Worm (Caenorhabditis elegans) whole organism, mixed stage, embryonic: ENCODE results near the gene madf-5.

ENCODE experiments used
- M03D4.4 ChIP-seq: sonication (generic microtip); optimal IDR thresholded peaks from 2 replicates; lab custom pipeline; 2017; ENCODE audit warnings: mild to moderate bottlenecking, missing genetic modification characterization, missing compliant biosample characterization
- bed-3 ChIP-seq: fragments of 200-800 bp; sonication (Bioruptor generic); optimal IDR thresholded peaks from 3 replicates; lab custom pipeline; 2018; ENCODE audit warnings: mild to moderate bottlenecking, missing genetic modification characterization, moderate library complexity, missing compliant biosample characterization
- blmp-1 ChIP-seq: fragments of 150-350 bp; optimal IDR thresholded peaks from 2 replicates; lab custom pipeline; 2014; ENCODE audit warnings: missing biosample characterization, missing genetic modification characterization
- ceh-39 ChIP-seq: fragments of 150-350 bp; optimal IDR thresholded peaks from 2 replicates; lab custom pipeline; 2014; ENCODE audit warnings: missing biosample characterization, missing genetic modification characterization
- ceh-43 ChIP-seq: fragments of 200-800 bp; sonication (Bioruptor generic); optimal IDR thresholded peaks from 2 replicates; lab custom pipeline; 2018; ENCODE audit warnings: mild to moderate bottlenecking, missing genetic modification characterization, moderate library complexity, missing compliant biosample characterization
- ceh-83 ChIP-seq: fragments of 200-800 bp; sonication (Bioruptor generic); optimal IDR thresholded peaks from 2 replicates; lab custom pipeline; 2018; ENCODE audit warnings: mild to moderate bottlenecking, missing genetic modification characterization, missing compliant biosample characterization
- ces-1 ChIP-seq: fragments of 150-350 bp; optimal IDR thresholded peaks from 2 replicates; lab custom pipeline; 2014; ENCODE audit warnings: missing biosample characterization, missing genetic modification reagents, missing genetic modification characterization
- cnd-1 ChIP-seq: fragments of 200-800 bp; sonication (Bioruptor generic); optimal IDR thresholded peaks from 2 replicates; lab custom pipeline; 2018; ENCODE audit warnings: mild to moderate bottlenecking, missing genetic modification characterization, missing compliant biosample characterization
- drap-1 ChIP-seq: fragments of 200-800 bp; sonication (Bioruptor generic); optimal IDR thresholded peaks from 3 replicates; lab custom pipeline; 2018; ENCODE audit warnings: mild to moderate bottlenecking, missing genetic modification characterization, missing compliant biosample characterization
- elt-1 ChIP-seq: sonication (generic microtip); optimal IDR thresholded peaks from 2 replicates; lab custom pipeline; 2017; ENCODE audit warnings: missing genetic modification characterization, mild to moderate bottlenecking, missing compliant biosample characterization, antibody characterized with exemption, moderate library complexity, borderline replicate concordance; ENCODE audit not compliant: insufficient read depth
- flh-1 ChIP-seq: fragments of 200-800 bp; sonication (Bioruptor generic); optimal IDR thresholded peaks from 2 replicates; lab custom pipeline; 2018; ENCODE audit warnings: mild to moderate bottlenecking, missing genetic modification characterization, moderate library complexity, missing compliant biosample characterization
- ham-2 ChIP-seq: fragments of 200-800 bp; sonication (Bioruptor generic); optimal IDR thresholded peaks from 2 replicates; lab custom pipeline; 2018; ENCODE audit warnings: mild to moderate bottlenecking, missing genetic modification characterization, missing compliant biosample characterization
- hlh-1 ChIP-seq: fragments of 150-350 bp; optimal IDR thresholded peaks from 2 replicates; lab custom pipeline; 2014; ENCODE audit warnings: missing biosample characterization, missing genetic modification reagents, missing genetic modification characterization
- lin-32 ChIP-seq: fragments of 200-800 bp; sonication (Bioruptor generic); optimal IDR thresholded peaks from 2 replicates; lab custom pipeline; 2018; ENCODE audit warnings: mild to moderate bottlenecking, missing genetic modification characterization, missing compliant biosample characterization
- mab-5 ChIP-seq: fragments of 150-350 bp; optimal IDR thresholded peaks from 2 replicates; lab custom pipeline; 2014; ENCODE audit warnings: missing biosample characterization, missing genetic modification characterization
- mep-1 ChIP-seq: fragments of 150-350 bp; optimal IDR thresholded peaks from 2 replicates; lab custom pipeline; 2017; ENCODE audit warnings: missing biosample characterization, missing genetic modification reagents, missing genetic modification characterization, inconsistent platforms
- mls-2 ChIP-seq: sonication (generic microtip); optimal IDR thresholded peaks from 2 replicates; lab custom pipeline; 2016; ENCODE audit warnings: mild to moderate bottlenecking, missing genetic modification characterization, moderate library complexity, missing compliant biosample characterization
- nhr-12 ChIP-seq: fragments of 150-350 bp; optimal IDR thresholded peaks from 2 replicates; lab custom pipeline; 2014; ENCODE audit warnings: missing biosample characterization, missing genetic modification characterization
- nhr-2 ChIP-seq: fragments of 150-350 bp; optimal IDR thresholded peaks from 2 replicates; lab custom pipeline; 2014; ENCODE audit warnings: missing biosample characterization, missing genetic modification characterization
- nhr-237 ChIP-seq: fragments of 150-350 bp; optimal IDR thresholded peaks from 2 replicates; lab custom pipeline; 2014; ENCODE audit warnings: missing biosample characterization, missing genetic modification characterization
- nhr-28 ChIP-seq: fragments of 150-350 bp; optimal IDR thresholded peaks from 2 replicates; lab custom pipeline; 2014; ENCODE audit warnings: missing biosample characterization, missing genetic modification characterization
- nhr-76 ChIP-seq: sonication (generic microtip); optimal IDR thresholded peaks from 2 replicates; lab custom pipeline; 2017; ENCODE audit warnings: missing biosample characterization, missing genetic modification characterization
- pha-4 ChIP-seq: fragments of 150-350 bp; optimal IDR thresholded peaks from 2 replicates; lab custom pipeline; 2018; ENCODE audit warnings: missing biosample characterization, missing genetic modification reagents, missing genetic modification characterization
- snpc-4 ChIP-seq: fragments of 150-350 bp; optimal IDR thresholded peaks from 2 replicates; lab custom pipeline; 2014; ENCODE audit warnings: missing biosample characterization, missing genetic modification characterization
- sptf-1 ChIP-seq: sonication (generic microtip); optimal IDR thresholded peaks from 2 replicates; lab custom pipeline; 2017; ENCODE audit warnings: mild to moderate bottlenecking, missing genetic modification characterization, moderate library complexity, missing compliant biosample characterization
- tbx-8 ChIP-seq: fragments of 200-800 bp; sonication (Bioruptor generic); optimal IDR thresholded peaks from 2 replicates; lab custom pipeline; 2018; ENCODE audit warnings: mild to moderate bottlenecking, missing genetic modification characterization, moderate library complexity, missing compliant biosample characterization
- unc-120 ChIP-seq: sonication (generic microtip); optimal IDR thresholded peaks from 2 replicates; lab custom pipeline; 2017; ENCODE audit warnings: missing genetic modification characterization, missing compliant biosample characterization; ENCODE audit not compliant: poor library complexity, severe bottlenecking
- unc-39 ChIP-seq: fragments of 150-350 bp; optimal IDR thresholded peaks from 2 replicates; lab custom pipeline; 2014; ENCODE audit warnings: missing biosample characterization, missing genetic modification characterization
- unc-62 ChIP-seq: fragments of 150-350 bp; optimal IDR thresholded peaks from 2 replicates; lab custom pipeline; 2014; ENCODE audit warnings: missing biosample characterization, missing genetic modification reagents, missing genetic modification characterization
- zip-8 ChIP-seq: fragments of 150-350 bp; optimal IDR thresholded peaks from 2 replicates; lab custom pipeline; 2014; ENCODE audit warnings: missing biosample characterization, missing genetic modification characterization
- ztf-11 ChIP-seq: fragments of 150-350 bp; optimal IDR thresholded peaks from 2 replicates; lab custom pipeline; 2014; ENCODE audit warnings: missing biosample characterization, missing genetic modification characterization

madf-5 gene

ce11 chrII:14599284-14599862, 26.0 kb downstream of the madf-5 start:
- TF ChIP-seq nhr-2 (tag; lab: Kevin White, UChicago): no peak
- no peak for TF ChIP-seq flh-1 (GFP tag; lab: Kevin White, UChicago)
- no peak for TF ChIP-seq ceh-83
- no peak for TF ChIP-seq tbx-8 (GFP tag; lab: Kevin White, UChicago)
- TF ChIP-seq blmp-1 (tag; lab: Kevin White, UChicago): no peak
- no peak for TF ChIP-seq lin-32 (GFP tag; lab: Kevin White, UChicago)
- TF ChIP-seq mep-1: no peak
- TF ChIP-seq nhr-237 (tag; lab: Kevin White, UChicago): no peak

- TF ChIP-seq ztf-11 (tag; lab: Kevin White, UChicago): no peak
These were observed 26.7 kb downstream of the madf-5 start for ce11 chrII:14599933-14600630.

- TF ChIP-seq unc-39 (tag; lab: Kevin White, UChicago) (no peak), tbx-8 (GFP tag; lab: Kevin White, UChicago) (no peak), bed-3 (GFP tag; lab: Kevin White, UChicago) (no peak), drap-1 (no peak), zip-8 (tag; lab: Kevin White, UChicago) (no peak), elt-1 (tag; lab: Kevin White, UChicago) (no peak), nhr-12 (tag; lab: Kevin White, UChicago) (no peak), nhr-76 (tag; lab: Kevin White, UChicago) (no peak), M03D4.4 (tag; lab: Kevin White, UChicago) (no peak)
- TF ChIP-seq, all 35 proteins: peak for 0
These were observed 27.5 kb downstream of the madf-5 start, which contains the start of gene tps-2 for ce11 chrII:14600852-14601313. TSS of gene tps-2 (plus strand) at chrII:14600902.

ce11 chrII:14602735-14603134, 29.3 kb downstream of the madf-5 start:
- TF ChIP-seq tbx-8 (GFP tag; lab: Kevin White, UChicago) (no peak), unc-120 (tag; lab: Kevin White, UChicago) (no peak), hlh-1 (no peak), bed-3 (GFP tag; lab: Kevin White, UChicago) (no peak), mab-5 (tag; lab: Kevin White, UChicago) (no peak), unc-39 (tag; lab: Kevin White, UChicago) (no peak), M03D4.4 (tag; lab: Kevin White, UChicago) (no peak), ces-1 (GFP tag; lab: Kevin White, UChicago) (no peak), unc-62 (GFP tag; lab: Kevin White, UChicago) (no peak), mls-2 (no peak), nhr-28 (no peak), mep-1 (no peak), sptf-1 (tag; lab: Kevin White, UChicago) (no peak), snpc-4 (tag; lab: Kevin White, UChicago) (no peak), pha-4 (tag; lab: Kevin White, UChicago) (no peak), cnd-1 (tag; lab: Kevin White, UChicago) (no peak)

ce11 chrII:14604261-14604660, 30.8 kb downstream of the madf-5 start:
- no peak for TF ChIP-seq pha-4 (tag; lab: Kevin White, UChicago)
- no peak for TF ChIP-seq ham-2
- TF ChIP-seq nhr-28: no peak
- TF ChIP-seq lin-32 (GFP tag; lab: Kevin White, UChicago): no peak
- no peak for TF ChIP-seq nhr-2 (tag; lab: Kevin White, UChicago)
- TF ChIP-seq ceh-43: no peak
- TF ChIP-seq sptf-1 (tag; lab: Kevin White, UChicago): no peak
- no peak for TF ChIP-seq ces-1 (GFP tag; lab: Kevin White, UChicago)
- no peak for TF ChIP-seq tbx-8 (GFP tag; lab: Kevin White, UChicago)
- no peak for TF ChIP-seq unc-120 (tag; lab: Kevin White, UChicago)
- TF ChIP-seq bed-3 (GFP tag; lab: Kevin White, UChicago): no peak
- TF ChIP-seq mls-2: no peak
- no peak for TF ChIP-seq ceh-39 (tag; lab: Kevin White, UChicago)
- TF ChIP-seq mab-5 (tag; lab: Kevin White, UChicago): no peak
- TF ChIP-seq nhr-237 (tag; lab: Kevin White, UChicago): no peak
- no peak for TF ChIP-seq ztf-11 (tag; lab: Kevin White, UChicago)
- TF ChIP-seq zip-8 (tag; lab: Kevin White, UChicago): no peak
- TF ChIP-seq nhr-12 (tag; lab: Kevin White, UChicago): no peak
